Worm (Caenorhabditis elegans): ENCODE results near the gene rig-1.

The rig-1 gene

DNA sequence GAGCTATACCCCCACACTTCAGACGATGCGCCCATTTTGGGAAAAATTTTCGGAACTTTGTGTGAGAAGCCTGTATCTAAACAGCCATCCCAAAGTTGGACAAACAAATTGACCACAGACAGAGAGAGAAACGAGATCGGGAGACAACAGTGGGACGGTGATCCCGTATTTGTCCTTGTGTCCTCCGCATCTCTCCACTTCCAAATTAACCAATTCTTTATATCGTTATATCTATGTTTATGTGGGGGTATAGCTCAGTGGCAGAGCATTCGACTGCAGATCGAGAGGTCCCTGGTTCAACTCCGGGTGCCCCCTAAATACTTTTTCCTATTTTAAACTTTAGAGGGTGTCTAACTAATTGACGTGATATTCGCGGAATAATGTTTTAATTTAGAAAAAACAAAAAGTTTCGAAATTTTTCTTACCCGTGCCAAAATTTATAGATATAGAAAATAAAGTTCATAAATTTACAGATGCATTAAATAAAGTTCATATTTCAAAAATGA lies 21.7 kb upstream of the rig-1 start (continued):
- TF ChIP-seq Y75B8A.6 (GFP tag; IDR thresholded peaks at IDR 0.05) (no peak), D1046.2 (GFP tag; IDR thresholded peaks at IDR 0.05) (no peak), pha-4 (GFP tag; IDR thresholded peaks at IDR 0.05) (peak; percentile 64), pha-4 (tag; optimal IDR thresholded peaks at IDR 0.05) (no peak), mxl-3 (GFP tag; optimal IDR thresholded peaks at IDR 0.05) (no peak), spr-3 (GFP tag; optimal IDR thresholded peaks at IDR 0.05) (peak; percentile 57), nhr-41 (GFP tag; IDR thresholded peaks at IDR 0.05) (0 out of 2 replicates have a peak, but pooled peaks have one; percentile 11), dve-1 (tag; optimal IDR thresholded peaks at IDR 0.05; ENCODE audit: insufficient read depth) (peak; percentile 31), madf-9 (GFP tag; conservative IDR thresholded peaks at IDR 0.05) (no peak; the same call in 1 of the 2 replicates), php-3 (GFP tag; IDR thresholded peaks at IDR 0.05) (peak; percentile 48; the same call in 1 of the 2 replicates), zfp-2 (tag; optimal IDR thresholded peaks at IDR 0.05) (no peak), ceh-44 (GFP tag; IDR thresholded peaks at IDR 0.05) (0 out of 2 replicates have a peak, but pooled peaks have one; percentile 25), snpc-1.2 (GFP tag; IDR thresholded peaks at IDR 0.05) (peak; percentile 85), unc-39 (tag; optimal IDR thresholded peaks at IDR 0.05) (no peak), unc-130 (GFP tag; optimal IDR thresholded peaks at IDR 0.05) (no peak), daf-12 (tag; optimal IDR thresholded peaks at IDR 0.05) (no peak), nhr-76 (tag; optimal IDR thresholded peaks at IDR 0.05) (no peak), ceh-62 (tag; optimal IDR thresholded peaks at IDR 0.05) (no peak), pqm-1 (tag; optimal IDR thresholded peaks at IDR 0.05) (no peak), F26F4.8 (GFP tag; conservative IDR thresholded peaks at IDR 0.05) (peak; percentile 93), hmg-1.1 (GFP tag; IDR thresholded peaks at IDR 0.05) (peak; percentile 39; the same call in 1 of the 2 replicates), hlh-11 (tag; optimal IDR thresholded peaks at IDR 0.05) (no peak), nhr-237 (tag; optimal IDR thresholded peaks at IDR 0.05) (no peak), mxl-2 (GFP tag; conservative IDR thresholded peaks at IDR 0.05) (no peak), Y105C5A.15 (GFP tag; IDR thresholded peaks at IDR 0.05) (peak; percentile 71; the same call in 1 of the 2 replicates), tag-97 (GFP tag; IDR thresholded peaks at IDR 0.05) (no peak), ama-1 (optimal IDR thresholded peaks at IDR 0.05) (no peak), egl-43 (GFP tag; IDR thresholded peaks at IDR 0.05) (no peak; the same call in none of the 2 replicates), ceh-82 (tag; optimal IDR thresholded peaks at IDR 0.05) (no peak), egl-27 (tag; optimal IDR thresholded peaks at IDR 0.05) (no peak), mep-1 (tag; optimal IDR thresholded peaks at IDR 0.05) (no peak), rbr-2 (tag; optimal IDR thresholded peaks at IDR 0.05) (no peak), skn-1 (tag; optimal IDR thresholded peaks at IDR 0.05) (no peak), zfp-3 (GFP tag; conservative IDR thresholded peaks at IDR 0.05) (no peak; the same call in 1 of the 2 replicates), ceh-28 (tag; optimal IDR thresholded peaks at IDR 0.05) (no peak), lin-1 (GFP tag; IDR thresholded peaks at IDR 0.05) (no peak), nhr-25 (tag; optimal IDR thresholded peaks at IDR 0.05; ENCODE audit: borderline replicate concordance, insufficient read depth) (no peak), ZK337.2 (GFP tag; IDR thresholded peaks at IDR 0.05) (peak; percentile 55; the same call in 1 of the 2 replicates), hlh-30 (tag; optimal IDR thresholded peaks at IDR 0.05; ENCODE audit: insufficient read depth) (peak; percentile 24), vab-7 (GFP tag; IDR thresholded peaks at IDR 0.05) (0 out of 2 replicates have a peak, but pooled peaks have one; percentile 7), F49E8.2 (tag; optimal IDR thresholded peaks at IDR 0.05; ENCODE audit: borderline replicate concordance) (peak; percentile 58), daf-19 (GFP tag; conservative IDR thresholded peaks at IDR 0.05) (peak; percentile 77; the same call in 1 of the 2 replicates), fos-1 (tag; optimal IDR thresholded peaks at IDR 0.05) (no peak), F37D6.2 (tag; optimal IDR thresholded peaks at IDR 0.05) (no peak), lir-3 (tag; optimal IDR thresholded peaks at IDR 0.05) (peak; percentile 80), fkh-10 (GFP tag; optimal IDR thresholded peaks at IDR 0.05) (no peak), mdl-1 (tag; optimal IDR thresholded peaks at IDR 0.05) (no peak), R02D3.7 (tag; optimal IDR thresholded peaks at IDR 0.05) (no peak), lin-13 (GFP tag; optimal IDR thresholded peaks at IDR 0.05) (no peak), ztf-11 (tag; optimal IDR thresholded peaks at IDR 0.05) (no peak), spr-1 (tag; optimal IDR thresholded peaks at IDR 0.05) (peak; percentile 53)
